Worm (Caenorhabditis elegans) whole organism, L3 larva: Measurements from ENCODE around the gene ippk-1.

Experiments used
- R02D3.7 ChIP-seq: fragments of 150-350 bp; optimal IDR thresholded peaks from 2 replicates; lab custom pipeline; 2014; ENCODE audit warnings: missing biosample characterization, missing genetic modification characterization
- ZK546.5 ChIP-seq: sonication (generic microtip); optimal IDR thresholded peaks from 2 replicates; lab custom pipeline; 2017; ENCODE audit warnings: missing biosample characterization, missing genetic modification characterization
- aly-2 ChIP-seq: fragments of 150-350 bp; optimal IDR thresholded peaks from 2 replicates; lab custom pipeline; 2014; ENCODE audit warnings: missing biosample characterization, missing genetic modification characterization
- ama-1 ChIP-seq: fragments of 150-350 bp; optimal IDR thresholded peaks from 2 replicates; lab custom pipeline; 2018
- ceh-16 ChIP-seq: sonication (generic microtip); optimal IDR thresholded peaks from 2 replicates; lab custom pipeline; 2017; ENCODE audit warnings: missing biosample characterization, missing genetic modification characterization
- ceh-28 ChIP-seq: fragments of 150-350 bp; optimal IDR thresholded peaks from 2 replicates; lab custom pipeline; 2014; ENCODE audit warnings: missing biosample characterization, missing genetic modification reagents, missing genetic modification characterization
- ceh-82 ChIP-seq: fragments of 150-350 bp; optimal IDR thresholded peaks from 2 replicates; lab custom pipeline; 2014; ENCODE audit warnings: missing biosample characterization, missing genetic modification characterization
- ceh-9 ChIP-seq: sonication (generic microtip); optimal IDR thresholded peaks from 2 replicates; lab custom pipeline; 2018; ENCODE audit warnings: missing biosample characterization, missing genetic modification characterization
- daf-12 ChIP-seq: fragments of 150-350 bp; optimal IDR thresholded peaks from 2 replicates; lab custom pipeline; 2014; ENCODE audit warnings: missing biosample characterization, missing genetic modification reagents, missing genetic modification characterization
- egl-27 ChIP-seq: sonication (generic microtip); optimal IDR thresholded peaks from 4 replicates; lab custom pipeline; 2017; ENCODE audit warnings: missing biosample characterization, missing genetic modification reagents, missing genetic modification characterization
- egl-5 ChIP-seq: fragments of 150-350 bp; optimal IDR thresholded peaks from 2 replicates; lab custom pipeline; 2017; ENCODE audit warnings: missing biosample characterization, missing genetic modification reagents, missing genetic modification characterization, inconsistent platforms
- elt-1 ChIP-seq: fragments of 150-350 bp; optimal IDR thresholded peaks from 2 replicates; lab custom pipeline; 2014; ENCODE audit warnings: missing biosample characterization, missing genetic modification characterization
- elt-2 ChIP-seq: sonication (generic microtip); optimal IDR thresholded peaks from 2 replicates; lab custom pipeline; 2016; ENCODE audit warnings: missing genetic modification reagents, mild to moderate bottlenecking, missing genetic modification characterization, missing compliant biosample characterization
- elt-3 ChIP-seq, 3 experiments: fragments of 150-350 bp in 1 of 3; sonication (generic microtip) in 2 of 3; optimal IDR thresholded peaks; 2 replicates in 2 of 3; 4 replicates in 1 of 3; lab custom pipeline; 2014 to 2017; ENCODE audit warnings: missing biosample characterization in 3 of 3, missing genetic modification characterization in 3 of 3
- eor-1 ChIP-seq, 2 experiments: fragments of 150-350 bp; optimal IDR thresholded peaks; 2 replicates each; lab custom pipeline; 2014 to 2018; ENCODE audit warnings: missing biosample characterization in 2 of 2, missing genetic modification characterization in 2 of 2
- fkh-10 ChIP-seq: sonication (generic microtip); optimal IDR thresholded peaks from 2 replicates; lab custom pipeline; 2017; ENCODE audit warnings: missing biosample characterization, missing genetic modification reagents, missing genetic modification characterization
- fkh-2 ChIP-seq: fragments of 150-350 bp; optimal IDR thresholded peaks from 2 replicates; lab custom pipeline; 2014; ENCODE audit warnings: missing biosample characterization, missing genetic modification reagents, missing genetic modification characterization
- fos-1 ChIP-seq: fragments of 150-350 bp; optimal IDR thresholded peaks from 2 replicates; lab custom pipeline; 2014; ENCODE audit warnings: missing biosample characterization, missing genetic modification characterization
- hmg-11 ChIP-seq: sonication (generic microtip); optimal IDR thresholded peaks from 2 replicates; lab custom pipeline; 2016; ENCODE audit warnings: missing genetic modification characterization, missing compliant biosample characterization
- jun-1 ChIP-seq: fragments of 150-350 bp; optimal IDR thresholded peaks from 2 replicates; lab custom pipeline; 2014; ENCODE audit warnings: missing biosample characterization, missing genetic modification reagents, missing genetic modification characterization
- lin-15B ChIP-seq: fragments of 150-350 bp; optimal IDR thresholded peaks from 2 replicates; lab custom pipeline; 2014; ENCODE audit warnings: missing biosample characterization, missing genetic modification characterization
- lin-39 ChIP-seq: fragments of 150-350 bp; optimal IDR thresholded peaks from 2 replicates; lab custom pipeline; 2018; ENCODE audit warnings: missing biosample characterization, missing genetic modification reagents, missing genetic modification characterization
- lsy-12 ChIP-seq: sonication (generic microtip); optimal IDR thresholded peaks from 2 replicates; lab custom pipeline; 2016; ENCODE audit warnings: mild to moderate bottlenecking, missing genetic modification characterization, missing compliant biosample characterization
- mdl-1 ChIP-seq: fragments of 150-350 bp; optimal IDR thresholded peaks from 2 replicates; lab custom pipeline; 2014; ENCODE audit warnings: missing biosample characterization, missing genetic modification characterization
- mml-1 ChIP-seq: fragments of 150-350 bp; sonication (generic microtip); optimal IDR thresholded peaks from 3 replicates; lab custom pipeline; 2014; ENCODE audit warnings: missing biosample characterization, missing genetic modification characterization
- nfya-1 ChIP-seq: sonication (generic microtip); optimal IDR thresholded peaks from 2 replicates; lab custom pipeline; 2017; ENCODE audit warnings: missing genetic modification characterization, mild to moderate bottlenecking, missing compliant biosample characterization, antibody characterized with exemption, moderate library complexity; ENCODE audit not compliant: insufficient read depth
- nhr-11 ChIP-seq: fragments of 150-350 bp; optimal IDR thresholded peaks from 2 replicates; lab custom pipeline; 2014; ENCODE audit warnings: missing biosample characterization, missing genetic modification characterization
- nhr-12 ChIP-seq: fragments of 150-350 bp; optimal IDR thresholded peaks from 2 replicates; lab custom pipeline; 2014; ENCODE audit warnings: missing biosample characterization, missing genetic modification characterization
- nhr-23 ChIP-seq: fragments of 150-350 bp; optimal IDR thresholded peaks from 2 replicates; lab custom pipeline; 2014; ENCODE audit warnings: missing biosample characterization, missing genetic modification reagents, missing genetic modification characterization
- nhr-237 ChIP-seq: fragments of 150-350 bp; optimal IDR thresholded peaks from 2 replicates; lab custom pipeline; 2014; ENCODE audit warnings: missing biosample characterization, missing genetic modification characterization
- nhr-25 ChIP-seq: sonication (generic microtip); optimal IDR thresholded peaks from 2 replicates; lab custom pipeline; 2017; ENCODE audit warnings: missing biosample characterization, missing genetic modification characterization
- nhr-28 ChIP-seq: fragments of 150-350 bp; optimal IDR thresholded peaks from 2 replicates; lab custom pipeline; 2014; ENCODE audit warnings: missing biosample characterization, missing genetic modification characterization
- nhr-43 ChIP-seq: sonication (generic microtip); optimal IDR thresholded peaks from 2 replicates; lab custom pipeline; 2016; ENCODE audit warnings: mild to moderate bottlenecking, missing genetic modification characterization, missing compliant biosample characterization; ENCODE audit not compliant: poor library complexity, severe bottlenecking
- nhr-67 ChIP-seq: fragments of 150-350 bp; optimal IDR thresholded peaks from 2 replicates; lab custom pipeline; 2014; ENCODE audit warnings: missing biosample characterization, missing genetic modification characterization
- nhr-76 ChIP-seq: fragments of 150-350 bp; sonication (generic microtip); optimal IDR thresholded peaks from 5 replicates; lab custom pipeline; 2014; ENCODE audit warnings: missing biosample characterization, missing genetic modification characterization
- nhr-77 ChIP-seq: fragments of 150-350 bp; optimal IDR thresholded peaks from 2 replicates; lab custom pipeline; 2014; ENCODE audit warnings: missing biosample characterization, missing genetic modification characterization
- pha-4 ChIP-seq: fragments of 150-350 bp; optimal IDR thresholded peaks from 2 replicates; lab custom pipeline; 2014; ENCODE audit warnings: missing biosample characterization, missing genetic modification reagents, missing genetic modification characterization
- pqm-1 ChIP-seq: fragments of 150-350 bp; optimal IDR thresholded peaks from 2 replicates; lab custom pipeline; 2017; ENCODE audit warnings: missing biosample characterization, missing genetic modification characterization, inconsistent platforms
- sea-2 ChIP-seq: fragments of 150-350 bp; sonication (generic microtip); optimal IDR thresholded peaks from 4 replicates; lab custom pipeline; 2014; ENCODE audit warnings: missing biosample characterization, missing genetic modification reagents, missing genetic modification characterization
- skn-1 ChIP-seq: fragments of 150-350 bp; optimal IDR thresholded peaks from 2 replicates; lab custom pipeline; 2014; ENCODE audit warnings: missing biosample characterization, missing genetic modification characterization
- snpc-4 ChIP-seq: fragments of 150-350 bp; optimal IDR thresholded peaks from 2 replicates; lab custom pipeline; 2014; ENCODE audit warnings: missing biosample characterization, missing genetic modification characterization
- tbx-2 ChIP-seq: sonication (generic microtip); optimal IDR thresholded peaks from 2 replicates; lab custom pipeline; 2016; ENCODE audit warnings: mild to moderate bottlenecking, missing genetic modification characterization, missing compliant biosample characterization
- unc-39 ChIP-seq: sonication (generic microtip); optimal IDR thresholded peaks from 4 replicates; lab custom pipeline; 2017; ENCODE audit warnings: missing biosample characterization, missing genetic modification characterization
- unc-62 ChIP-seq: fragments of 150-350 bp; sonication (generic microtip); optimal IDR thresholded peaks from 4 replicates; lab custom pipeline; 2014; ENCODE audit warnings: missing biosample characterization, missing genetic modification reagents, missing genetic modification characterization
- zag-1 ChIP-seq: fragments of 150-350 bp; optimal IDR thresholded peaks from 2 replicates; lab custom pipeline; 2014; ENCODE audit warnings: missing biosample characterization, missing genetic modification characterization
- ztf-11 ChIP-seq: fragments of 150-350 bp; optimal IDR thresholded peaks from 2 replicates; lab custom pipeline; 2014; ENCODE audit warnings: missing biosample characterization, missing genetic modification characterization
- ztf-4 ChIP-seq: fragments of 150-350 bp; optimal IDR thresholded peaks from 2 replicates; lab custom pipeline; 2014; ENCODE audit warnings: missing biosample characterization, missing genetic modification characterization

The ippk-1 gene

ce11 chrII:12081454-12081853 is 38.7 kb downstream of the ippk-1 start:
- TF ChIP-seq ceh-82 (no peak), nhr-23 (tag; lab: Kevin White, UChicago) (peak; percentile 5)

- no peak for TF ChIP-seq egl-5
- TF ChIP-seq pha-4 (tag; lab: Kevin White, UChicago), result no peak
- no peak for TF ChIP-seq snpc-4 (tag; lab: Kevin White, UChicago)
- TF ChIP-seq fkh-2, result no peak
- TF ChIP-seq sea-2, result no peak
- no peak for TF ChIP-seq R02D3.7
- TF ChIP-seq fos-1 (tag; lab: Kevin White, UChicago), result no peak
- TF ChIP-seq jun-1 (tag; lab: Kevin White, UChicago), result no peak
- no peak for TF ChIP-seq nhr-67
- TF ChIP-seq nhr-77 (tag; lab: Kevin White, UChicago), result no peak
- TF ChIP-seq unc-39, result no peak
- TF ChIP-seq egl-27, result no peak
- no peak for TF ChIP-seq lsy-12
- no peak for TF ChIP-seq nhr-12 (tag; lab: Kevin White, UChicago)
- TF ChIP-seq ceh-82, result no peak
- TF ChIP-seq, all 47 proteins: peak for 0
Observed at ce11 chrII:12088833-12089232, 46.1 kb downstream of the ippk-1 start, which contains the start of gene cnt-1. TSS of gene cnt-1 (minus strand) at chrII:12088868.

ce11 chrII:12089616-12090215 is 47.0 kb downstream of the ippk-1 start:
- TF ChIP-seq jun-1 (tag; lab: Kevin White, UChicago) (peak; percentile 34), nhr-76 (tag; lab: Kevin White, UChicago) (no peak), fos-1 (tag; lab: Kevin White, UChicago) (no peak), nhr-237 (tag; lab: Kevin White, UChicago) (no peak), nhr-43 (tag; lab: Kevin White, UChicago) (no peak), nhr-12 (tag; lab: Kevin White, UChicago) (no peak), eor-1 (tag; optimal IDR thresholded peaks at IDR 0.05; lab: Kevin White, UChicago) (no peak), egl-27 (peak; percentile 48), nhr-11 (tag; lab: Kevin White, UChicago) (no peak), zag-1 (tag; lab: Kevin White, UChicago) (no peak), aly-2 (tag; lab: Kevin White, UChicago) (no peak), ztf-4 (tag; lab: Kevin White, UChicago) (peak; percentile 43), ZK546.5 (no peak), hmg-11 (peak; percentile 93), ztf-11 (tag; lab: Kevin White, UChicago) (no peak), egl-5 (no peak), mml-1 (no peak), nhr-77 (tag; lab: Kevin White, UChicago) (no peak), tbx-2 (tag; lab: Kevin White, UChicago) (no peak), elt-2 (tag; lab: Kevin White, UChicago) (no peak), fkh-10 (GFP tag; lab: Kevin White, UChicago) (peak; percentile 30), lin-39 (tag; lab: Kevin White, UChicago) (peak; percentile 78), lin-15B (tag; lab: Kevin White, UChicago) (peak; percentile 33), nhr-67 (no peak), ceh-16 (tag; lab: Kevin White, UChicago) (no peak), lsy-12 (no peak), pha-4 (tag; lab: Kevin White, UChicago) (peak; percentile 65), mdl-1 (tag; lab: Kevin White, UChicago) (no peak), pqm-1 (tag; lab: Kevin White, UChicago) (peak; percentile 10), unc-62 (no peak), ceh-9 (tag; lab: Kevin White, UChicago) (no peak), R02D3.7 (peak; percentile 18), fkh-2 (no peak), nhr-25 (tag; lab: Kevin White, UChicago) (peak; percentile 81), nfya-1 (tag; lab: Kevin White, UChicago) (peak; percentile 75), nhr-23 (tag; lab: Kevin White, UChicago) (peak; percentile 55), skn-1 (peak; percentile 27), elt-1 (peak; percentile 10), sea-2 (no peak), unc-39 (no peak), ama-1 (peak; percentile 25), ceh-28 (tag; lab: Kevin White, UChicago) (peak; percentile 61), nhr-28 (tag; lab: Kevin White, UChicago) (no peak), daf-12 (tag; lab: Kevin White, UChicago) (no peak), elt-3 (tag; optimal IDR thresholded peaks at IDR 0.05; lab: Kevin White, UChicago) (no peak), ceh-82 (no peak), snpc-4 (tag; lab: Kevin White, UChicago) (no peak)
